Worm (Caenorhabditis elegans) whole organism, L4/young adult: ENCODE data around the gene fbxa-192.

Source experiments
- W03F9.2 ChIP-seq: fragments of 150-350 bp; optimal IDR thresholded peaks from 2 replicates; lab custom pipeline; 2014; ENCODE audit warnings: missing biosample characterization, missing genetic modification characterization
- dao-5 ChIP-seq: sonication (generic microtip); optimal IDR thresholded peaks from 2 replicates; lab custom pipeline; 2016; ENCODE audit warnings: missing genotype, missing genetic modification characterization, moderate library complexity, missing compliant biosample characterization
- him-1 ChIP-seq: sonication (generic microtip); optimal IDR thresholded peaks from 2 replicates; lab custom pipeline; 2016; ENCODE audit warnings: missing genotype, missing genetic modification reagents, missing genetic modification characterization, missing compliant biosample characterization

ce11 chrV:17650427-17650826 is at the start of gene fbxa-192:
- no peak for TF ChIP-seq W03F9.2 (tag; lab: Kevin White, UChicago)
- no peak for TF ChIP-seq dao-5 (tag; lab: Kevin White, UChicago)
- no peak for TF ChIP-seq him-1 (tag; lab: Kevin White, UChicago)
